Fruit fly (Drosophila melanogaster) whole organism, embryonic: Measurements from ENCODE around the gene TfIIA-S.
A peak's percentile ranks its signal among the peaks of the same experiment; 100 is the strongest.

Experiments
- Aef1 ChIP-seq: fragments of 200-800 bp; sonication (Bioruptor generic); IDR thresholded peaks from 3 replicates; pipeline ENCODE4 v1.3.6; 2022; ENCODE audit warnings: missing biosample characterization, missing genetic modification characterization
- Atf3 ChIP-seq: fragments of 200-800 bp; sonication (Bioruptor generic); optimal IDR thresholded peaks from 3 replicates; lab custom pipeline; 2016; ENCODE audit warnings: missing biosample characterization, missing genetic modification characterization
- Atf6 ChIP-seq: fragments of 200-800 bp; sonication (Bioruptor generic); IDR thresholded peaks from 2 replicates; pipeline ENCODE4 v1.3.6; 2022; ENCODE audit warnings: missing biosample characterization, missing genetic modification characterization
- B-H2 ChIP-seq: fragments of 200-800 bp; sonication (Bioruptor generic); optimal IDR thresholded peaks from 2 replicates; lab custom pipeline; 2018; ENCODE audit warnings: missing biosample characterization, mild to moderate bottlenecking, missing genetic modification characterization
- Bgb ChIP-seq: fragments of 200-800 bp; sonication (Bioruptor generic); IDR thresholded peaks from 2 replicates; pipeline ENCODE4 v1.3.6; 2022; ENCODE audit warnings: missing biosample characterization, missing genetic modification characterization; ENCODE audit not compliant: partially characterized antibody
- CG10543 ChIP-seq: fragments of 200-800 bp; sonication (Bioruptor generic); optimal IDR thresholded peaks from 3 replicates; lab custom pipeline; 2017; ENCODE audit warnings: missing biosample characterization, mild to moderate bottlenecking, missing genetic modification characterization, moderate library complexity
- CG11085 ChIP-seq: fragments of 200-800 bp; sonication (Bioruptor generic); IDR thresholded peaks from 2 replicates; pipeline ENCODE4 v1.3.6; 2022; ENCODE audit warnings: missing biosample characterization, missing genetic modification characterization
- CG11398 ChIP-seq: fragments of 200-800 bp; sonication (Bioruptor generic); optimal IDR thresholded peaks from 2 replicates; lab custom pipeline; 2016; ENCODE audit warnings: missing biosample characterization, missing genetic modification characterization
- CG11504 ChIP-seq: fragments of 200-800 bp; sonication (Bioruptor generic); optimal IDR thresholded peaks from 3 replicates; lab custom pipeline; 2019; ENCODE audit warnings: missing biosample characterization, mild to moderate bottlenecking, missing genetic modification characterization, moderate library complexity
- CG12391 ChIP-seq: fragments of 200-800 bp; sonication (Bioruptor generic); optimal IDR thresholded peaks from 3 replicates; lab custom pipeline; 2018; ENCODE audit warnings: missing biosample characterization, mild to moderate bottlenecking, missing genetic modification characterization, moderate library complexity
- CG16813 ChIP-seq: fragments of 200-800 bp; sonication (Bioruptor generic); IDR thresholded peaks from 3 replicates; pipeline ENCODE4 v1.3.6; 2022; ENCODE audit warnings: missing biosample characterization, missing genetic modification characterization; ENCODE audit not compliant: partially characterized antibody
- CG31224 ChIP-seq: fragments of 200-800 bp; sonication (Bioruptor generic); IDR thresholded peaks from 2 replicates; pipeline ENCODE4 v1.3.6; 2022; ENCODE audit warnings: missing biosample characterization, missing genetic modification characterization
- CG4424 ChIP-seq: fragments of 200-800 bp; sonication (Bioruptor generic); optimal IDR thresholded peaks from 3 replicates; lab custom pipeline; 2016; ENCODE audit warnings: missing biosample characterization, missing genetic modification characterization
- CG5953 ChIP-seq: fragments of 200-800 bp; sonication (Bioruptor generic); IDR thresholded peaks from 2 replicates; pipeline ENCODE4 v1.3.6; 2022; ENCODE audit warnings: missing biosample characterization, missing genetic modification characterization
- CG7963 ChIP-seq: fragments of 200-800 bp; sonication (Bioruptor generic); IDR thresholded peaks from 3 replicates; pipeline ENCODE4 v1.3.6; 2022; ENCODE audit warnings: missing biosample characterization, missing genetic modification characterization; ENCODE audit not compliant: partially characterized antibody
- Chrac-16 ChIP-seq: fragments of 200-800 bp; sonication (Bioruptor generic); optimal IDR thresholded peaks from 3 replicates; lab custom pipeline; 2016; ENCODE audit warnings: missing biosample characterization, missing genetic modification characterization
- ERR ChIP-seq: fragments of 200-800 bp; sonication (Bioruptor generic); optimal IDR thresholded peaks from 2 replicates; lab custom pipeline; 2016; ENCODE audit warnings: missing biosample characterization, missing genetic modification characterization
- HLHmδ ChIP-seq: fragments of 200-800 bp; sonication (Bioruptor generic); optimal IDR thresholded peaks from 2 replicates; lab custom pipeline; 2018; ENCODE audit warnings: missing biosample characterization, mild to moderate bottlenecking, missing genetic modification characterization, moderate library complexity
- Hmr ChIP-seq: fragments of 200-800 bp; sonication (Bioruptor generic); optimal IDR thresholded peaks from 3 replicates; lab custom pipeline; 2017; ENCODE audit warnings: mild to moderate bottlenecking, missing biosample characterization, missing genetic modification reagents, missing genetic modification characterization
- Hr3 ChIP-seq: fragments of 200-800 bp; sonication (Bioruptor generic); optimal IDR thresholded peaks from 3 replicates; lab custom pipeline; 2016; ENCODE audit warnings: missing biosample characterization, missing genetic modification characterization
- Hr78 ChIP-seq, 2 experiments: fragments of 200-800 bp in 1 of 2; fragments of >200 bp in 1 of 2; sonication (Bioruptor generic) in 1 of 2; optimal IDR thresholded peaks; 2 replicates each; lab custom pipeline; 2017 to 2019; ENCODE audit warnings: missing biosample characterization in 2 of 2, missing genetic modification characterization in 2 of 2, mild to moderate bottlenecking in 1 of 2, moderate library complexity in 1 of 2
- Hsf ChIP-seq: fragments of 200-800 bp; sonication (Bioruptor generic); optimal IDR thresholded peaks from 3 replicates; lab custom pipeline; 2016; ENCODE audit warnings: missing biosample characterization, missing genetic modification characterization
- MESR4 ChIP-seq: fragments of 200-800 bp; sonication (Bioruptor generic); optimal IDR thresholded peaks from 2 replicates; lab custom pipeline; 2018; ENCODE audit warnings: missing biosample characterization, mild to moderate bottlenecking, missing genetic modification characterization, moderate library complexity
- Mrtf ChIP-seq: fragments of 200-800 bp; sonication (Bioruptor generic); IDR thresholded peaks from 3 replicates; pipeline ENCODE4 v1.3.6; 2022; ENCODE audit warnings: missing biosample characterization, missing genetic modification characterization
- NC2α ChIP-seq: fragments of 200-800 bp; sonication (Bioruptor generic); optimal IDR thresholded peaks from 2 replicates; lab custom pipeline; 2016; ENCODE audit warnings: missing biosample characterization, missing genetic modification characterization
- Neu2 ChIP-seq: fragments of 200-800 bp; sonication (Bioruptor generic); optimal IDR thresholded peaks from 3 replicates; lab custom pipeline; 2016; ENCODE audit warnings: missing biosample characterization, missing genetic modification characterization, borderline replicate concordance
- NfI ChIP-seq: fragments of 200-800 bp; sonication (Bioruptor generic); optimal IDR thresholded peaks from 3 replicates; lab custom pipeline; 2018; ENCODE audit warnings: missing biosample characterization, mild to moderate bottlenecking, missing genetic modification characterization, moderate library complexity
- Optix ChIP-seq: fragments of 200-800 bp; sonication (Bioruptor generic); IDR thresholded peaks from 3 replicates; pipeline ENCODE4 v1.3.6; 2022; ENCODE audit warnings: missing biosample characterization, missing genetic modification characterization
- Pdp1 ChIP-seq, 2 experiments: fragments of 200-800 bp; sonication (Bioruptor generic); optimal IDR thresholded peaks; 3 replicates each; lab custom pipeline; 2016; ENCODE audit warnings: missing biosample characterization in 2 of 2, missing genetic modification characterization in 2 of 2, mild to moderate bottlenecking in 1 of 2, moderate library complexity in 1 of 2
- Rfx ChIP-seq: fragments of 200-800 bp; sonication (Bioruptor generic); IDR thresholded peaks from 2 replicates; pipeline ENCODE4 v1.3.6; 2022; ENCODE audit warnings: missing biosample characterization, missing genetic modification characterization
- abd-A ChIP-seq: fragments of 200-800 bp; sonication (Bioruptor generic); optimal IDR thresholded peaks from 3 replicates; lab custom pipeline; 2019; ENCODE audit warnings: missing biosample characterization, mild to moderate bottlenecking, missing genetic modification characterization, moderate library complexity
- aop ChIP-seq: fragments of 200-800 bp; sonication (Bioruptor generic); IDR thresholded peaks from 2 replicates; pipeline ENCODE4 v1.3.6; 2022; ENCODE audit warnings: missing biosample characterization, missing genetic modification characterization
- az2 ChIP-seq: fragments of 200-800 bp; sonication (Bioruptor generic); optimal IDR thresholded peaks from 3 replicates; lab custom pipeline; 2016; ENCODE audit warnings: missing biosample characterization, missing genetic modification characterization
- chif ChIP-seq, 2 experiments: fragments of 200-800 bp; sonication (Bioruptor generic); optimal IDR thresholded peaks; 3 replicates each; lab custom pipeline; 2016; ENCODE audit warnings: missing biosample characterization in 2 of 2, missing genetic modification characterization in 2 of 2
- gro ChIP-seq: fragments of 200-800 bp; sonication (Bioruptor generic); optimal IDR thresholded peaks from 2 replicates; lab custom pipeline; 2016; ENCODE audit warnings: missing biosample characterization, missing genetic modification characterization
- gt ChIP-seq: fragments of 200-800 bp; sonication (Bioruptor generic); IDR thresholded peaks from 2 replicates; pipeline ENCODE4 v1.3.6; 2022; ENCODE audit warnings: missing biosample characterization, missing genetic modification characterization
- her ChIP-seq: fragments of 200-800 bp; sonication (Bioruptor generic); optimal IDR thresholded peaks from 2 replicates; lab custom pipeline; 2016; ENCODE audit warnings: missing biosample characterization, missing genetic modification characterization
- lab ChIP-seq: fragments of 200-800 bp; sonication (Bioruptor generic); optimal IDR thresholded peaks from 3 replicates; lab custom pipeline; 2017; ENCODE audit warnings: missing biosample characterization, missing genetic modification characterization, mild to moderate bottlenecking, moderate library complexity, missing genetic modification reagents
- mam ChIP-seq: fragments of 200-800 bp; sonication (Bioruptor generic); optimal IDR thresholded peaks from 3 replicates; lab custom pipeline; 2016; ENCODE audit warnings: missing biosample characterization, missing genetic modification characterization
- nmo ChIP-seq: fragments of 200-800 bp; sonication (Bioruptor generic); optimal IDR thresholded peaks from 2 replicates; lab custom pipeline; 2018; ENCODE audit warnings: missing biosample characterization, mild to moderate bottlenecking, missing genetic modification characterization, moderate library complexity
- pb ChIP-seq: fragments of 200-800 bp; sonication (Bioruptor generic); optimal IDR thresholded peaks from 3 replicates; lab custom pipeline; 2016; ENCODE audit warnings: missing biosample characterization, missing genetic modification characterization
- pho ChIP-seq: fragments of 200-800 bp; sonication (Bioruptor generic); optimal IDR thresholded peaks from 2 replicates; lab custom pipeline; 2016; ENCODE audit warnings: missing biosample characterization, missing genetic modification characterization
- ranshi ChIP-seq: fragments of 200-800 bp; sonication (Bioruptor generic); IDR thresholded peaks from 2 replicates; pipeline ENCODE4 v1.3.6; 2022; ENCODE audit warnings: missing biosample characterization, missing genetic modification characterization
- sd ChIP-seq: fragments of 200-800 bp; sonication (Bioruptor generic); optimal IDR thresholded peaks from 3 replicates; lab custom pipeline; 2018; ENCODE audit warnings: missing biosample characterization, mild to moderate bottlenecking, missing genetic modification characterization, moderate library complexity
- sens ChIP-seq: fragments of 200-800 bp; sonication (Bioruptor generic); peaks from one replicate; lab custom pipeline; 2016; ENCODE audit warnings: missing biosample characterization, missing genetic modification characterization
- seq ChIP-seq: fragments of 200-800 bp; sonication (Bioruptor generic); IDR thresholded peaks from 2 replicates; pipeline ENCODE4 v1.3.6; 2022; ENCODE audit warnings: missing biosample characterization, missing genetic modification characterization
- shn ChIP-seq: fragments of 200-800 bp; sonication (Bioruptor generic); optimal IDR thresholded peaks from 3 replicates; lab custom pipeline; 2016; ENCODE audit warnings: missing biosample characterization, missing genetic modification characterization
- sob ChIP-seq: fragments of 200-800 bp; sonication (Bioruptor generic); IDR thresholded peaks from 2 replicates; pipeline ENCODE4 v1.3.6; 2022; ENCODE audit warnings: missing biosample characterization, missing genetic modification characterization
- tup ChIP-seq: fragments of 200-800 bp; sonication (Bioruptor generic); optimal IDR thresholded peaks from 2 replicates; lab custom pipeline; 2016; ENCODE audit warnings: missing biosample characterization, mild to moderate bottlenecking, missing genetic modification characterization, moderate library complexity

The TfIIA-S gene

DNA sequence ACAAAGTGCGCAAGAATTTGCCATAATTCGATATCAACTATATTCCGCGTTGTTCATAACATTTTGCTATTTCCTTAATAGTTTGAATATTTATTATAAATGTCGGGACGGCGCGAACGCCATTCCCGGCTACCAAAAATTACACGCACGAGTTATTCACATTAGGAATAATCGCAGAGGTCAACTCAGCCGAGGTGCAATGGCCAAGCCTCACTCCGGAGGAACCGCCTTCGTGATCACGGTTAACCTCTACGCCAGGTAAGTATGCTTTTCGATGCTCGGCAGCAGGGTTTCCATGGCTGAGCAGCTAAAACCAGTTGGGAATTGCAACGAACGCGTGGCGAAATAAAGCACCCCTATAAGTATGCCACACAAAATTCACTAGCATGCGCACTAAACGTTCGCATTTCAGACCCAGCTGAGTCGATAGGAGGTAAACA is 31.5 kb downstream of the TfIIA-S start (continued):
- TF ChIP-seq mam (GFP tag; lab: Kevin White, UChicago), result peak; percentile 48
- TF ChIP-seq chif (GFP tag; optimal IDR thresholded peaks at IDR 0.05; lab: Kevin White, UChicago), result peak; percentile 39 to 64
- TF ChIP-seq pho (GFP tag; lab: Kevin White, UChicago), result peak; percentile 70
- TF ChIP-seq CG11085 (GFP tag; lab: Robert Waterston, UW), result peak; percentile 68; the same call in 1 of the 2 replicates
- TF ChIP-seq ERR (GFP tag; lab: Kevin White, UChicago), result peak; percentile 73
- TF ChIP-seq CG5953 (GFP tag; lab: Robert Waterston, UW), result peak; percentile 72
- TF ChIP-seq nmo (GFP tag; lab: Kevin White, UChicago), result peak; percentile 51
- peak; percentile 19 for TF ChIP-seq Atf3
- 0 out of 2 replicates have a peak, but pooled peaks have one; percentile 19 for TF ChIP-seq aop (GFP tag; lab: Robert Waterston, UW)
- TF ChIP-seq Aef1, result peak; percentile 40; the same call in 1 of the 3 replicates
- TF ChIP-seq sens (GFP tag; lab: Kevin White, UChicago), result peak; percentile 89
- TF ChIP-seq Atf6 (GFP tag; lab: Robert Waterston, UW), result peak; percentile 76
- peak; percentile 39 for TF ChIP-seq NfI (GFP tag; lab: Kevin White, UChicago)
- TF ChIP-seq gt (GFP tag; lab: Robert Waterston, UW), result 0 out of 2 replicates have a peak, but pooled peaks have one; percentile 32
- peak; percentile 82 for TF ChIP-seq gro (GFP tag; lab: Kevin White, UChicago)
- TF ChIP-seq CG4424 (GFP tag; lab: Kevin White, UChicago), result peak; percentile 31
- 0 out of 2 replicates have a peak, but pooled peaks have one; percentile 55 for TF ChIP-seq ranshi (GFP tag; lab: Robert Waterston, UW)
- TF ChIP-seq Pdp1 (GFP tag; optimal IDR thresholded peaks at IDR 0.05; lab: Kevin White, UChicago), result peak; percentile 39 to 65
- peak; percentile 79 for TF ChIP-seq lab (GFP tag; lab: Kevin White, UChicago)
- TF ChIP-seq Neu2 (GFP tag; lab: Kevin White, UChicago), result peak; percentile 46
- TF ChIP-seq CG31224 (GFP tag; lab: Robert Waterston, UW), result peak; percentile 37; the same call in 1 of the 2 replicates
- TF ChIP-seq shn (GFP tag; lab: Kevin White, UChicago), result peak; percentile 72
- TF ChIP-seq sd (tag; lab: Kevin White, UChicago), result peak; percentile 71
- peak; percentile 74 for TF ChIP-seq CG11398 (GFP tag; lab: Kevin White, UChicago)
- peak; percentile 82 for TF ChIP-seq Rfx (GFP tag; lab: Robert Waterston, UW)
- peak; percentile 65 for TF ChIP-seq Hmr (GFP tag; lab: Kevin White, UChicago)
- TF ChIP-seq her (GFP tag; lab: Kevin White, UChicago), result peak; percentile 77
- TF ChIP-seq CG12391, result peak; percentile 32
- TF ChIP-seq Mrtf (GFP tag; lab: Robert Waterston, UW), result peak; percentile 29; the same call in 1 of the 3 replicates
- peak; percentile 24 for TF ChIP-seq Hsf (GFP tag; lab: Kevin White, UChicago)
- peak; percentile 73; the same call in 2 of the 3 replicates for TF ChIP-seq Optix (GFP tag; lab: Robert Waterston, UW)
- peak; percentile 86 for TF ChIP-seq sob
- TF ChIP-seq az2 (GFP tag; lab: Kevin White, UChicago), result peak; percentile 39
- TF ChIP-seq NC2α (GFP tag; lab: Kevin White, UChicago), result peak; percentile 58
- peak; percentile 63 for TF ChIP-seq B-H2 (GFP tag; lab: Kevin White, UChicago)
- peak in 1 of 2 experiments; percentile 83 for TF ChIP-seq Hr78 (GFP tag; optimal IDR thresholded peaks at IDR 0.05; lab: Kevin White, UChicago)
- peak; percentile 61 for TF ChIP-seq CG11504 (tag; lab: Kevin White, UChicago)
- peak; percentile 62; the same call in 2 of the 3 replicates for TF ChIP-seq CG7963 (GFP tag; lab: Robert Waterston, UW)
- peak; percentile 48 for TF ChIP-seq pb (GFP tag; lab: Kevin White, UChicago)
- peak; percentile 46; the same call in 1 of the 3 replicates for TF ChIP-seq CG16813 (GFP tag; lab: Robert Waterston, UW)
- peak; percentile 55 for TF ChIP-seq CG10543
- peak; percentile 53 for TF ChIP-seq Chrac-16 (GFP tag; lab: Kevin White, UChicago)
- peak; percentile 66 for TF ChIP-seq HLHmδ (GFP tag; lab: Kevin White, UChicago)
- peak; percentile 58; the same call in 1 of the 2 replicates for TF ChIP-seq seq (GFP tag; lab: Robert Waterston, UW)
- TF ChIP-seq abd-A (tag; lab: Kevin White, UChicago), result peak; percentile 78
- TF ChIP-seq tup (GFP tag; lab: Kevin White, UChicago), result peak; percentile 66
- peak; percentile 88 for TF ChIP-seq Bgb (GFP tag; lab: Robert Waterston, UW)
- TF ChIP-seq MESR4 (GFP tag; lab: Kevin White, UChicago), result peak; percentile 7
- peak; percentile 35 for TF ChIP-seq Hr3 (GFP tag; lab: Kevin White, UChicago)
